Worm (Caenorhabditis elegans): ENCODE data around the gene ZK892.5.

ce11 chrII:10014384-10014783 is 6.4 kb downstream of the ZK892.5 start:
- no peak for TF ChIP-seq flt-1 (GFP tag; IDR thresholded peaks at IDR 0.05)
- no peak for TF ChIP-seq T22C8.4 (GFP tag; IDR thresholded peaks at IDR 0.05)
- TF ChIP-seq ref-1 (GFP tag; conservative IDR thresholded peaks at IDR 0.05) = no peak
- no peak for TF ChIP-seq ztf-23 (GFP tag; IDR thresholded peaks at IDR 0.05)
- TF ChIP-seq tab-1 (GFP tag; IDR thresholded peaks at IDR 0.05) = no peak
- no peak for TF ChIP-seq klf-2 (GFP tag; conservative IDR thresholded peaks at IDR 0.05)
- no peak for TF ChIP-seq med-1 (GFP tag; optimal IDR thresholded peaks at IDR 0.05; ENCODE audit: insufficient read depth)
- TF ChIP-seq cog-1 (tag; optimal IDR thresholded peaks at IDR 0.05) = no peak

Measured in whole organism, midembryonic.